Fruit fly (Drosophila melanogaster) whole organism, wandering third instar larva: Measurements from ENCODE around the gene ZC3H3.

ENCODE experiments used
- CG32264 ChIP-seq: fragments of 200-800 bp; sonication (Bioruptor generic); optimal IDR thresholded peaks from 2 replicates; lab custom pipeline; 2016; ENCODE audit warnings: missing biosample characterization, missing genetic modification characterization
- CG9705 ChIP-seq: fragments of 200-800 bp; sonication (Bioruptor generic); optimal IDR thresholded peaks from 2 replicates; lab custom pipeline; 2018; ENCODE audit warnings: missing biosample characterization, mild to moderate bottlenecking, missing genetic modification characterization
- CrebA ChIP-seq: fragments of 200-800 bp; sonication (Bioruptor generic); optimal IDR thresholded peaks from 2 replicates; lab custom pipeline; 2016; ENCODE audit warnings: missing biosample characterization, mild to moderate bottlenecking, missing genetic modification characterization, borderline replicate concordance
- Dfd ChIP-seq: fragments of >200 bp; optimal IDR thresholded peaks from 2 replicates; lab custom pipeline; 2017; ENCODE audit warnings: missing biosample characterization, missing genetic modification characterization
- Dif ChIP-seq: fragments of 200-275, 200-300 bp; sonication (Bioruptor generic); optimal IDR thresholded peaks from 2 replicates; lab custom pipeline; 2018; ENCODE audit warnings: missing biosample characterization, missing genetic modification characterization; ENCODE audit not compliant: partially characterized antibody
- GATAd ChIP-seq: sonication (Bioruptor generic); optimal IDR thresholded peaks from 2 replicates; lab custom pipeline; 2016; ENCODE audit warnings: missing biosample characterization, missing genetic modification characterization
- HLH106 ChIP-seq: fragments of 200-800 bp; optimal IDR thresholded peaks from 3 replicates; lab custom pipeline; 2019; ENCODE audit warnings: missing biosample characterization, mild to moderate bottlenecking, missing genetic modification characterization, moderate library complexity
- Hnf4 ChIP-seq: fragments of 200-800 bp; sonication (Bioruptor generic); optimal IDR thresholded peaks from 2 replicates; lab custom pipeline; 2016; ENCODE audit warnings: missing biosample characterization, mild to moderate bottlenecking, missing genetic modification characterization
- Hr78 ChIP-seq: fragments of >200 bp; optimal IDR thresholded peaks from 2 replicates; lab custom pipeline; 2017; ENCODE audit warnings: missing biosample characterization, missing genetic modification characterization
- Hr83 ChIP-seq: fragments of 200-300 bp; sonication (Bioruptor generic); optimal IDR thresholded peaks from 2 replicates; lab custom pipeline; 2016; ENCODE audit warnings: missing biosample characterization, mild to moderate bottlenecking, missing genetic modification characterization, moderate library complexity; ENCODE audit not compliant: poor library complexity, severe bottlenecking
- Jra ChIP-seq: sonication (Bioruptor generic); optimal IDR thresholded peaks from 2 replicates; lab custom pipeline; 2016; ENCODE audit warnings: missing biosample characterization, missing genetic modification characterization
- Mio ChIP-seq: sonication (Bioruptor generic); optimal IDR thresholded peaks from 2 replicates; lab custom pipeline; 2016; ENCODE audit warnings: missing biosample characterization, missing genetic modification characterization
- Myc ChIP-seq: fragments of >200 bp; optimal IDR thresholded peaks from 2 replicates; lab custom pipeline; 2017
- N ChIP-seq: fragments of >200 bp; optimal IDR thresholded peaks from 2 replicates; lab custom pipeline; 2018; ENCODE audit warnings: missing biosample characterization, missing external identifiers, missing genetic modification characterization
- OdsH ChIP-seq: fragments of 200-800 bp; sonication (Bioruptor generic); optimal IDR thresholded peaks from 2 replicates; lab custom pipeline; 2016; ENCODE audit warnings: missing biosample characterization, mild to moderate bottlenecking, missing genetic modification characterization
- Rel ChIP-seq, 2 experiments: fragments of 200-800 bp; sonication (Bioruptor generic) in 1 of 2; optimal IDR thresholded peaks; 2 replicates in 1 of 2; 3 replicates in 1 of 2; lab custom pipeline; 2016 to 2019; ENCODE audit warnings: mild to moderate bottlenecking in 2 of 2, missing biosample characterization in 2 of 2, missing genetic modification characterization in 2 of 2, moderate library complexity in 1 of 2
- Sp1 ChIP-seq: fragments of 200-800 bp; sonication (Bioruptor generic); optimal IDR thresholded peaks from 3 replicates; lab custom pipeline; 2019; ENCODE audit warnings: missing biosample characterization, mild to moderate bottlenecking, missing genetic modification characterization, moderate library complexity
- Vsx2 ChIP-seq: fragments of 200-300, 225-300 bp; sonication (Bioruptor generic); optimal IDR thresholded peaks from 2 replicates; lab custom pipeline; 2018; ENCODE audit warnings: missing biosample characterization, missing genetic modification characterization; ENCODE audit not compliant: partially characterized antibody
- br ChIP-seq: fragments of 200-800 bp; sonication (Bioruptor generic); optimal IDR thresholded peaks from 2 replicates; lab custom pipeline; 2016; ENCODE audit warnings: missing biosample characterization, missing genetic modification characterization
- brk ChIP-seq: fragments of 200-800 bp; sonication (Bioruptor generic); optimal IDR thresholded peaks from 2 replicates; lab custom pipeline; 2016; ENCODE audit warnings: missing biosample characterization, mild to moderate bottlenecking, missing genetic modification characterization
- dl ChIP-seq, 2 experiments: fragments of 175-275, 200-275 bp in 1 of 2; fragments of 200-275 bp in 1 of 2; sonication (Bioruptor generic); optimal IDR thresholded peaks; lab custom pipeline; 2018; ENCODE audit warnings: mild to moderate bottlenecking in 2 of 2, missing biosample characterization in 2 of 2, missing genetic modification characterization in 2 of 2, moderate library complexity in 2 of 2; ENCODE audit not compliant: partially characterized antibody in 2 of 2, insufficient read depth in 1 of 2
- dmrt93B ChIP-seq: fragments of 200-800 bp; sonication (Bioruptor generic); optimal IDR thresholded peaks from 2 replicates; lab custom pipeline; 2018; ENCODE audit warnings: missing biosample characterization, mild to moderate bottlenecking, missing genetic modification characterization
- dsf ChIP-seq: sonication (Bioruptor generic); optimal IDR thresholded peaks from 2 replicates; lab custom pipeline; 2016; ENCODE audit warnings: missing biosample characterization, missing genetic modification characterization, borderline replicate concordance
- ey ChIP-seq: fragments of 200-800 bp; sonication (Bioruptor generic); optimal IDR thresholded peaks from 2 replicates; lab custom pipeline; 2016; ENCODE audit warnings: missing biosample characterization, missing genetic modification characterization
- foxo ChIP-seq, 2 experiments: fragments of 200-800 bp; sonication (Bioruptor generic); optimal IDR thresholded peaks; 2 replicates in 1 of 2; 3 replicates in 1 of 2; lab custom pipeline; 2016 to 2017; ENCODE audit warnings: missing biosample characterization in 2 of 2, missing genetic modification characterization in 2 of 2
- fru ChIP-seq: fragments of 200-800 bp; sonication (Bioruptor generic); optimal IDR thresholded peaks from 3 replicates; lab custom pipeline; 2016; ENCODE audit warnings: missing biosample characterization, mild to moderate bottlenecking, missing genetic modification characterization
- h ChIP-seq: fragments of 200-800 bp; sonication (Bioruptor generic); optimal IDR thresholded peaks from 3 replicates; lab custom pipeline; 2016; ENCODE audit warnings: missing biosample characterization, mild to moderate bottlenecking, missing genetic modification characterization
- jim ChIP-seq: fragments of 175-275, 200-325 bp; sonication (Bioruptor generic); optimal IDR thresholded peaks from 2 replicates; lab custom pipeline; 2016; ENCODE audit warnings: missing biosample characterization, mild to moderate bottlenecking, missing genetic modification characterization
- lola ChIP-seq: fragments of >200 bp; optimal IDR thresholded peaks from 2 replicates; lab custom pipeline; 2017; ENCODE audit warnings: missing biosample characterization, missing genetic modification characterization
- pan ChIP-seq: fragments of >200 bp; optimal IDR thresholded peaks from 2 replicates; lab custom pipeline; 2017
- psq ChIP-seq: fragments of 200-800 bp; sonication (Bioruptor generic); optimal IDR thresholded peaks from 3 replicates; lab custom pipeline; 2017; ENCODE audit warnings: missing biosample characterization, mild to moderate bottlenecking, missing genetic modification characterization, moderate library complexity
- rgr ChIP-seq: fragments of 200-800 bp; sonication (Bioruptor generic); optimal IDR thresholded peaks from 3 replicates; lab custom pipeline; 2016; ENCODE audit warnings: missing biosample characterization, mild to moderate bottlenecking, missing genetic modification characterization
- sage ChIP-seq: fragments of 200-800 bp; sonication (Bioruptor generic); optimal IDR thresholded peaks from 2 replicates; lab custom pipeline; 2016; ENCODE audit warnings: missing biosample characterization, mild to moderate bottlenecking, missing genetic modification characterization
- sv ChIP-seq: fragments of 200-800 bp; sonication (Bioruptor generic); optimal IDR thresholded peaks from 3 replicates; lab custom pipeline; 2016; ENCODE audit warnings: missing biosample characterization, missing genetic modification characterization
- tai ChIP-seq: sonication (Bioruptor generic); optimal IDR thresholded peaks from 2 replicates; lab custom pipeline; 2016; ENCODE audit warnings: missing biosample characterization, missing genetic modification characterization
- usp ChIP-seq: fragments of >200 bp; optimal IDR thresholded peaks from 2 replicates; lab custom pipeline; 2017; ENCODE audit warnings: missing biosample characterization, missing genetic modification characterization
- woc ChIP-seq: sonication (Bioruptor generic); optimal IDR thresholded peaks from 2 replicates; lab custom pipeline; 2016; ENCODE audit warnings: missing biosample characterization, mild to moderate bottlenecking, missing genetic modification characterization

ZC3H3 gene

dm6 chr3L:8460050-8460878 is 49.3 kb downstream of the ZC3H3 start:
- TF ChIP-seq CG9705 (no peak), CG32264 (no peak), tai (GFP tag; lab: Kevin White, UChicago) (no peak), Rel (GFP tag; optimal IDR thresholded peaks at IDR 0.05; lab: Kevin White, UChicago) (no peak), Rel (tag; optimal IDR thresholded peaks at IDR 0.05; lab: Kevin White, UChicago) (peak; percentile 31), sv (GFP tag; lab: Kevin White, UChicago) (no peak), Mio (no peak), psq (GFP tag; lab: Kevin White, UChicago) (peak; percentile 16), pan (no peak), fru (GFP tag; lab: Kevin White, UChicago) (no peak), h (GFP tag; lab: Kevin White, UChicago) (peak; percentile 19), Jra (GFP tag; lab: Kevin White, UChicago) (no peak), dl (GFP tag; optimal IDR thresholded peaks at IDR 0.05; lab: Kevin White, UChicago; ENCODE audit: insufficient read depth in 1 of 2, partially characterized antibody in 2 of 2) (no peak), lola (GFP tag; lab: Kevin White, UChicago) (no peak), ey (GFP tag; lab: Kevin White, UChicago) (no peak), Sp1 (no peak), sage (GFP tag; lab: Kevin White, UChicago) (no peak), OdsH (GFP tag; lab: Kevin White, UChicago) (no peak), N (no peak), Myc (lab: Kevin White, UChicago) (no peak), dmrt93B (GFP tag; lab: Kevin White, UChicago) (peak; percentile 34), HLH106 (tag; lab: Kevin White, UChicago) (peak; percentile 10), woc (peak; percentile 56), br (GFP tag; lab: Kevin White, UChicago) (peak; percentile 21), brk (no peak), usp (no peak), GATAd (GFP tag; lab: Kevin White, UChicago) (no peak), dsf (no peak), Dif (GFP tag; lab: Kevin White, UChicago) (no peak), rgr (GFP tag; lab: Kevin White, UChicago) (peak; percentile 22), Hr83 (GFP tag; lab: Kevin White, UChicago) (peak; percentile 10), Dfd (GFP tag; lab: Kevin White, UChicago) (no peak), foxo (GFP tag; optimal IDR thresholded peaks at IDR 0.05; lab: Kevin White, UChicago) (peak in 1 of 2 experiments; percentile 34), jim (GFP tag; lab: Kevin White, UChicago) (no peak), Vsx2 (GFP tag; lab: Kevin White, UChicago) (no peak), Hnf4 (no peak), Hr78 (no peak)

dm6 chr3L:8459615-8460004 is 50.0 kb downstream of the ZC3H3 start:
- TF ChIP-seq Dif (GFP tag; lab: Kevin White, UChicago) = peak; percentile 54
- TF ChIP-seq Hnf4 = no peak
- no peak for TF ChIP-seq Jra (GFP tag; lab: Kevin White, UChicago)
- TF ChIP-seq ey (GFP tag; lab: Kevin White, UChicago) = no peak
- TF ChIP-seq dl (GFP tag; optimal IDR thresholded peaks at IDR 0.05; lab: Kevin White, UChicago; ENCODE audit: insufficient read depth in 1 of 2, partially characterized antibody in 2 of 2) = no peak
- TF ChIP-seq CG9705 = no peak
- TF ChIP-seq Sp1 = no peak
- TF ChIP-seq CrebA (GFP tag; lab: Kevin White, UChicago) = no peak
- peak; percentile 71 for TF ChIP-seq Vsx2 (GFP tag; lab: Kevin White, UChicago)
- TF ChIP-seq, all 38 proteins: peak for 2
